Worm (Caenorhabditis elegans): ENCODE measurements around the gene gst-23.

Gene gst-23

DNA sequence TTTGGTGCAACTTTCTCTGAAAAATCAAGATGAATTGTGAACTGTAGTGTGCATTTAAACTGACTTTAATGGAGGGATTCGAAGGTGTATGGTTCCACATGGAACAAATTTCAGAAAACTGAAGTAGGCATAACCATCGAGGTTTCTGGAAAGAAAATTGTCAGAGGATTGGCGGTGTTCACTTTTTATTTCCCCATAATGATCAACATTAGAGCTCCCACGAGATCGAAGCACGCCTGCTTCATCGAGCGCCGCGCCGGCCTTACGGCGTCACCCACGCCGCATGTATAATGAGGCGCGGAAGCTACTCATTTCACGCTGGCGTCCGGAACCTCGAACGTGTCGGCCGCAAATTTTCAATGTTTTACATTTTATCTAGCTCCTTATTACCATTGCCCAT is 45.0 kb downstream of the gst-23 start:
- no peak for TF ChIP-seq tbx-2 (tag; optimal IDR thresholded peaks at IDR 0.05)
- TF ChIP-seq ama-1 (optimal IDR thresholded peaks at IDR 0.05) = no peak
- TF ChIP-seq ceh-82 (tag; optimal IDR thresholded peaks at IDR 0.05) = no peak
- TF ChIP-seq jun-1 (tag; optimal IDR thresholded peaks at IDR 0.05) = no peak
- no peak for TF ChIP-seq elt-1 (tag; optimal IDR thresholded peaks at IDR 0.05)
- TF ChIP-seq daf-12 (tag; optimal IDR thresholded peaks at IDR 0.05) = no peak
- no peak for TF ChIP-seq ceh-9 (tag; optimal IDR thresholded peaks at IDR 0.05)
- TF ChIP-seq aly-2 (tag; optimal IDR thresholded peaks at IDR 0.05) = no peak
- no peak for TF ChIP-seq ceh-28 (tag; optimal IDR thresholded peaks at IDR 0.05)
- no peak for TF ChIP-seq nhr-43 (tag; optimal IDR thresholded peaks at IDR 0.05; ENCODE audit: poor library complexity, severe bottlenecking)
- no peak for TF ChIP-seq fos-1 (tag; optimal IDR thresholded peaks at IDR 0.05)

DNA sequence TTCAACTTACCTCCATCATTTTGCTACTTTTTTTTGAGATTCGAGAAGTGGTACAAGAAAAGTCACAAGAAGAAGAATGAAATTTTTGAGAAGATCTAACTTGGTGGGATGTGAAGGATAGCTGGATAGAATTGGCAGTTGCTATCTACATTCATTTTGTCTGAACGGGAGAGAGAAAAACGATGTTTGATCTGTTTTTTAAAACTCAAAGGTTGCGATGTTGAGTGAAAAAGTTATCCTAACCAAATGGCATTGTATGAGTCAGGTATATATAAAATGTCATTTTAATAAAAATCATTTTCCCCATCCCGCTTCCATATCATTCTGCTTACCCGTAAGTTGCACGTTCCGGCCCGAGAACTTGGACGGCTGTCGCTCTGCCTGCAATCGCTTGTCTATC is 46.2 kb downstream of the gst-23 start, which contains the start of gene F35F10.6:
Gene F35F10.6, minus strand, starts transcription at position 101 of the 400 bp plus-strand sequence.
- TF ChIP-seq ceh-28 (tag; optimal IDR thresholded peaks at IDR 0.05) = no peak
- no peak for TF ChIP-seq elt-2 (tag; optimal IDR thresholded peaks at IDR 0.05)
- TF ChIP-seq fos-1 (tag; optimal IDR thresholded peaks at IDR 0.05) = no peak
- no peak for TF ChIP-seq eor-1 (tag; optimal IDR thresholded peaks at IDR 0.05)
- no peak for TF ChIP-seq nhr-11 (tag; optimal IDR thresholded peaks at IDR 0.05)
- no peak for TF ChIP-seq nhr-76 (tag; optimal IDR thresholded peaks at IDR 0.05)
- TF ChIP-seq daf-12 (tag; optimal IDR thresholded peaks at IDR 0.05) = no peak
- TF ChIP-seq elt-3 (tag; optimal IDR thresholded peaks at IDR 0.05) = no peak
- no peak for TF ChIP-seq nhr-237 (tag; optimal IDR thresholded peaks at IDR 0.05)
- TF ChIP-seq ceh-16 (tag; optimal IDR thresholded peaks at IDR 0.05) = no peak
- TF ChIP-seq lin-15B (tag; optimal IDR thresholded peaks at IDR 0.05) = no peak
- no peak for TF ChIP-seq jun-1 (tag; optimal IDR thresholded peaks at IDR 0.05)
- TF ChIP-seq ceh-9 (tag; optimal IDR thresholded peaks at IDR 0.05) = no peak
- no peak for TF ChIP-seq zag-1 (tag; optimal IDR thresholded peaks at IDR 0.05)
- no peak for TF ChIP-seq hmg-11 (tag; optimal IDR thresholded peaks at IDR 0.05)
- TF ChIP-seq fkh-2 (tag; optimal IDR thresholded peaks at IDR 0.05) = no peak
